Worm (Caenorhabditis elegans) whole organism, midembryonic: ENCODE data around the gene str-9.

Experiments used
- T22C8.4 ChIP-seq: fragments of 200-800 bp; sonication (Bioruptor generic); IDR thresholded peaks from 2 replicates; pipeline ENCODE4 v1.3.6; 2022; ENCODE audit warnings: missing genetic modification characterization, missing compliant biosample characterization
- cog-1 ChIP-seq: sonication (generic microtip); optimal IDR thresholded peaks from 2 replicates; lab custom pipeline; 2016; ENCODE audit warnings: missing genetic modification characterization, missing compliant biosample characterization
- flt-1 ChIP-seq: fragments of 200-800 bp; sonication (Bioruptor generic); IDR thresholded peaks from 2 replicates; pipeline ENCODE4 v1.3.6; 2022; ENCODE audit warnings: missing genetic modification characterization, missing compliant biosample characterization
- klf-2 ChIP-seq: fragments of 200-800 bp; sonication (Bioruptor generic); conservative IDR thresholded peaks from 2 replicates; pipeline ENCODE4 v1.3.6; 2022; ENCODE audit warnings: missing genetic modification reagents, missing genetic modification characterization, missing compliant biosample characterization
- med-1 ChIP-seq: sonication (generic microtip); optimal IDR thresholded peaks from 2 replicates; lab custom pipeline; 2017; ENCODE audit warnings: missing genetic modification characterization, mild to moderate bottlenecking, missing compliant biosample characterization, antibody characterized with exemption, missing genetic modification reagents; ENCODE audit not compliant: insufficient read depth
- ref-1 ChIP-seq: fragments of 200-800 bp; sonication (Bioruptor generic); conservative IDR thresholded peaks from 2 replicates; pipeline ENCODE4 v1.3.6; 2022; ENCODE audit warnings: missing genetic modification reagents, missing genetic modification characterization, missing compliant biosample characterization
- tab-1 ChIP-seq: fragments of 200-800 bp; sonication (Bioruptor generic); IDR thresholded peaks from 2 replicates; pipeline ENCODE4 v1.3.6; 2022; ENCODE audit warnings: missing genetic modification characterization, missing compliant biosample characterization
- ztf-23 ChIP-seq: fragments of 200-800 bp; sonication (Bioruptor generic); IDR thresholded peaks from 2 replicates; pipeline ENCODE4 v1.3.6; 2022; ENCODE audit warnings: missing genetic modification reagents, missing genetic modification characterization, missing compliant biosample characterization
- ztf-29 ChIP-seq: fragments of 200-800 bp; sonication (Bioruptor generic); IDR thresholded peaks from 2 replicates; pipeline ENCODE4 v1.3.6; 2022; ENCODE audit warnings: missing genetic modification reagents, missing genetic modification characterization, missing compliant biosample characterization

DNA sequence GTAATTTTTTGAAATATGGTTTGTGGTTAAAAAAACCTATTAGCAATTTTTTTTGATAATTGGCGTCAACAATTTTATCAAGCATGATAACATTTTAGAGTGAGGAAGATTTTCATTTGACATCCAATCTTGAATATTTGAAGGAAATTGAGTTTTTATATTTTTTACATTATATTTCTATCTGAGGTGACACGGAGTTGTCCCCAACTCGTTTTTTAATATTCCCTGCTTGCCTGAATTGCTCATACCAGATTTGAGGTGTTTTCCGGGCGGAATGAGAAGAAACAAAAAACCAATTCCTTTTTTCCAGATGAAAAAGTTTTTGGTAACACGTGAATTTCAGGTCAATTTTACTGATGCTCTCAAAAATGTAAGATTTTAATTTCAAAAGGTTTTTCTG, 39.0 kb upstream of the str-9 start, which contains the start of gene Y6E2A.7:
- no peak for TF ChIP-seq klf-2 (GFP tag; lab: Robert Waterston, UW)
- TF ChIP-seq med-1 (GFP tag; lab: Kevin White, UChicago) = no peak
- no peak for TF ChIP-seq flt-1 (GFP tag; lab: Robert Waterston, UW)
- TF ChIP-seq ztf-23 (GFP tag; lab: Robert Waterston, UW) = no peak
- TF ChIP-seq tab-1 = no peak
- no peak for TF ChIP-seq T22C8.4 (GFP tag; lab: Robert Waterston, UW)
- no peak for TF ChIP-seq ztf-29 (GFP tag; lab: Robert Waterston, UW)
- no peak for TF ChIP-seq ref-1 (GFP tag; lab: Robert Waterston, UW)
- no peak for TF ChIP-seq cog-1 (tag; lab: Kevin White, UChicago)
